Worm (Caenorhabditis elegans) whole organism, mixed stage, embryonic: Measurements from ENCODE around the gene dhs-11.

Source experiments
- M03D4.4 ChIP-seq: sonication (generic microtip); optimal IDR thresholded peaks from 2 replicates; lab custom pipeline; 2017; ENCODE audit warnings: mild to moderate bottlenecking, missing genetic modification characterization, missing compliant biosample characterization
- bed-3 ChIP-seq: fragments of 200-800 bp; sonication (Bioruptor generic); optimal IDR thresholded peaks from 3 replicates; lab custom pipeline; 2018; ENCODE audit warnings: mild to moderate bottlenecking, missing genetic modification characterization, moderate library complexity, missing compliant biosample characterization
- blmp-1 ChIP-seq: fragments of 150-350 bp; optimal IDR thresholded peaks from 2 replicates; lab custom pipeline; 2014; ENCODE audit warnings: missing biosample characterization, missing genetic modification characterization
- ceh-43 ChIP-seq: fragments of 200-800 bp; sonication (Bioruptor generic); optimal IDR thresholded peaks from 2 replicates; lab custom pipeline; 2018; ENCODE audit warnings: mild to moderate bottlenecking, missing genetic modification characterization, moderate library complexity, missing compliant biosample characterization
- ces-1 ChIP-seq: fragments of 150-350 bp; optimal IDR thresholded peaks from 2 replicates; lab custom pipeline; 2014; ENCODE audit warnings: missing biosample characterization, missing genetic modification reagents, missing genetic modification characterization
- cnd-1 ChIP-seq: fragments of 200-800 bp; sonication (Bioruptor generic); optimal IDR thresholded peaks from 2 replicates; lab custom pipeline; 2018; ENCODE audit warnings: mild to moderate bottlenecking, missing genetic modification characterization, missing compliant biosample characterization
- drap-1 ChIP-seq: fragments of 200-800 bp; sonication (Bioruptor generic); optimal IDR thresholded peaks from 3 replicates; lab custom pipeline; 2018; ENCODE audit warnings: mild to moderate bottlenecking, missing genetic modification characterization, missing compliant biosample characterization
- elt-1 ChIP-seq: sonication (generic microtip); optimal IDR thresholded peaks from 2 replicates; lab custom pipeline; 2017; ENCODE audit warnings: missing genetic modification characterization, mild to moderate bottlenecking, missing compliant biosample characterization, antibody characterized with exemption, moderate library complexity, borderline replicate concordance; ENCODE audit not compliant: insufficient read depth
- flh-1 ChIP-seq: fragments of 200-800 bp; sonication (Bioruptor generic); optimal IDR thresholded peaks from 2 replicates; lab custom pipeline; 2018; ENCODE audit warnings: mild to moderate bottlenecking, missing genetic modification characterization, moderate library complexity, missing compliant biosample characterization
- ham-2 ChIP-seq: fragments of 200-800 bp; sonication (Bioruptor generic); optimal IDR thresholded peaks from 2 replicates; lab custom pipeline; 2018; ENCODE audit warnings: mild to moderate bottlenecking, missing genetic modification characterization, missing compliant biosample characterization
- hlh-1 ChIP-seq: fragments of 150-350 bp; optimal IDR thresholded peaks from 2 replicates; lab custom pipeline; 2014; ENCODE audit warnings: missing biosample characterization, missing genetic modification reagents, missing genetic modification characterization
- lsy-2 ChIP-seq: fragments of 150-350 bp; optimal IDR thresholded peaks from 2 replicates; lab custom pipeline; 2014; ENCODE audit warnings: missing biosample characterization, missing genetic modification characterization
- mab-5 ChIP-seq: fragments of 150-350 bp; optimal IDR thresholded peaks from 2 replicates; lab custom pipeline; 2014; ENCODE audit warnings: missing biosample characterization, missing genetic modification characterization
- mep-1 ChIP-seq: fragments of 150-350 bp; optimal IDR thresholded peaks from 2 replicates; lab custom pipeline; 2017; ENCODE audit warnings: missing biosample characterization, missing genetic modification reagents, missing genetic modification characterization, inconsistent platforms
- mls-2 ChIP-seq: sonication (generic microtip); optimal IDR thresholded peaks from 2 replicates; lab custom pipeline; 2016; ENCODE audit warnings: mild to moderate bottlenecking, missing genetic modification characterization, moderate library complexity, missing compliant biosample characterization
- nhr-12 ChIP-seq: fragments of 150-350 bp; optimal IDR thresholded peaks from 2 replicates; lab custom pipeline; 2014; ENCODE audit warnings: missing biosample characterization, missing genetic modification characterization
- nhr-2 ChIP-seq: fragments of 150-350 bp; optimal IDR thresholded peaks from 2 replicates; lab custom pipeline; 2014; ENCODE audit warnings: missing biosample characterization, missing genetic modification characterization
- nhr-28 ChIP-seq: fragments of 150-350 bp; optimal IDR thresholded peaks from 2 replicates; lab custom pipeline; 2014; ENCODE audit warnings: missing biosample characterization, missing genetic modification characterization
- pha-4 ChIP-seq: fragments of 150-350 bp; optimal IDR thresholded peaks from 2 replicates; lab custom pipeline; 2018; ENCODE audit warnings: missing biosample characterization, missing genetic modification reagents, missing genetic modification characterization
- sem-2 ChIP-seq: fragments of 200-800 bp; sonication (Bioruptor generic); optimal IDR thresholded peaks from 2 replicates; lab custom pipeline; 2018; ENCODE audit warnings: mild to moderate bottlenecking, missing genetic modification characterization, missing compliant biosample characterization
- snpc-4 ChIP-seq: fragments of 150-350 bp; optimal IDR thresholded peaks from 2 replicates; lab custom pipeline; 2014; ENCODE audit warnings: missing biosample characterization, missing genetic modification characterization
- sptf-1 ChIP-seq: sonication (generic microtip); optimal IDR thresholded peaks from 2 replicates; lab custom pipeline; 2017; ENCODE audit warnings: mild to moderate bottlenecking, missing genetic modification characterization, moderate library complexity, missing compliant biosample characterization
- tbx-8 ChIP-seq: fragments of 200-800 bp; sonication (Bioruptor generic); optimal IDR thresholded peaks from 2 replicates; lab custom pipeline; 2018; ENCODE audit warnings: mild to moderate bottlenecking, missing genetic modification characterization, moderate library complexity, missing compliant biosample characterization
- unc-120 ChIP-seq: sonication (generic microtip); optimal IDR thresholded peaks from 2 replicates; lab custom pipeline; 2017; ENCODE audit warnings: missing genetic modification characterization, missing compliant biosample characterization; ENCODE audit not compliant: poor library complexity, severe bottlenecking
- unc-62 ChIP-seq: fragments of 150-350 bp; optimal IDR thresholded peaks from 2 replicates; lab custom pipeline; 2014; ENCODE audit warnings: missing biosample characterization, missing genetic modification reagents, missing genetic modification characterization
- zip-8 ChIP-seq: fragments of 150-350 bp; optimal IDR thresholded peaks from 2 replicates; lab custom pipeline; 2014; ENCODE audit warnings: missing biosample characterization, missing genetic modification characterization
- ztf-11 ChIP-seq: fragments of 150-350 bp; optimal IDR thresholded peaks from 2 replicates; lab custom pipeline; 2014; ENCODE audit warnings: missing biosample characterization, missing genetic modification characterization

The dhs-11 gene

ce11 chrIII:10612333-10612732 lies 30.3 kb downstream of the dhs-11 start, which contains the start of gene Y39A1A.24:
Gene Y39A1A.24 (plus strand): TSS chrIII:10612633.
- no peak for TF ChIP-seq unc-120 (tag; lab: Kevin White, UChicago)
- TF ChIP-seq drap-1, result no peak
- TF ChIP-seq snpc-4, result no peak
- no peak for TF ChIP-seq lsy-2 (tag; lab: Kevin White, UChicago)
- no peak for TF ChIP-seq M03D4.4 (tag; lab: Kevin White, UChicago)
- no peak for TF ChIP-seq pha-4 (tag; lab: Kevin White, UChicago)
- TF ChIP-seq, all 35 proteins: peak for 0

DNA sequence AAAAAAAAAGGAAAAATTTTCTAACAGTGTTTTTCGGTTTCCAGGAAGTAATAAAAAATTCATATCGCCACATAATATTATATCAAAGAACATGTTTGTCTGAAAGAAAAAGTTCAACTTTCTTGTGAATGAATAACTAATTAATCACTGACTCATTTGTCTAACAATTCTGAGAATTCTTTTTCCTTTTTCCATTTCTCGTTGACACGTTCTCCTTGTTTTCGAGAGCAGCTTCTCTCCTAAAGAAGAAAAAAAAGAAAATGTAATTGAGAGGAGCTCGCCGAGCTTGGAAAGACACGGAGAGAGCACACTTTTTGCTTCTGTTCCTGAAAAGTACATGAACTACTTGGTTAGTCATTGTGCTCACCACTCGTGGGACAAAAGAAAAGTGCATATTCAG lies 34.5 kb downstream of the dhs-11 start:
- no peak for TF ChIP-seq hlh-1 (tag; lab: Kevin White, UChicago)
- TF ChIP-seq unc-120 (tag; lab: Kevin White, UChicago), result no peak
- no peak for TF ChIP-seq nhr-2 (tag; lab: Kevin White, UChicago)
- no peak for TF ChIP-seq mep-1 (tag; lab: Kevin White, UChicago)
- TF ChIP-seq pha-4 (tag; lab: Kevin White, UChicago), result no peak
- no peak for TF ChIP-seq zip-8
- no peak for TF ChIP-seq snpc-4
- TF ChIP-seq blmp-1 (tag; lab: Kevin White, UChicago), result no peak
- TF ChIP-seq unc-62, result no peak
- TF ChIP-seq bed-3 (GFP tag; lab: Kevin White, UChicago), result no peak
- no peak for TF ChIP-seq nhr-12 (tag; lab: Kevin White, UChicago)
- no peak for TF ChIP-seq elt-1 (tag; lab: Kevin White, UChicago)
- no peak for TF ChIP-seq sem-2 (GFP tag; lab: Kevin White, UChicago)
- no peak for TF ChIP-seq ceh-43 (GFP tag; lab: Kevin White, UChicago)
- TF ChIP-seq, all 35 proteins: peak for 0

- TF ChIP-seq cnd-1 (no peak), ces-1 (GFP tag; lab: Kevin White, UChicago) (no peak), unc-62 (no peak), tbx-8 (GFP tag; lab: Kevin White, UChicago) (no peak), mab-5 (tag; lab: Kevin White, UChicago) (no peak), snpc-4 (no peak), pha-4 (tag; lab: Kevin White, UChicago) (no peak), nhr-28 (tag; lab: Kevin White, UChicago) (no peak), sem-2 (GFP tag; lab: Kevin White, UChicago) (no peak)
These were observed 37.6 kb downstream of the dhs-11 start, which contains the start of gene rabx-5 for ce11 chrIII:10605049-10605448. Gene rabx-5 (plus strand): TSS chrIII:10605349.

- no peak for TF ChIP-seq ztf-11
- TF ChIP-seq tbx-8 (GFP tag; lab: Kevin White, UChicago), result no peak
- no peak for TF ChIP-seq sem-2 (GFP tag; lab: Kevin White, UChicago)
- no peak for TF ChIP-seq flh-1 (GFP tag; lab: Kevin White, UChicago)
These were observed 38.3 kb downstream of the dhs-11 start for ce11 chrIII:10604325-10604724.

DNA sequence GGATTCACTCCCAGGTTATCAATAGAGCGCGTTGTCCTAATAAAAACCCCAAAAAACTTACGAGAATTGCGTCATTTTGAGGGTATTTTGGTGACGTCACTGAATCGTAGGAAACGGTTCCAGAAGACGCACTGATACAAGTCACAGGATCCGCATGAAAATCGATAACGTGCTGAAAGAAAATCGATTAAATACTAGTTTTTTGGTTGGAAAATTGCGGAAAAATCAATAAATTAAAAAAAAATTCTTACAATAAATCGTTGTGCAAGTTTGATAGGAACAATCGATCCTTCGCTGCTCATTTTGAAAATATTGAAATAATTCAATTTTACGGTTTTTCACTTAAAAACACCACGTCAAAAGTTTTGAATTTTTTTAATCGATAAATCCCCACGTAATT lies 39.4 kb downstream of the dhs-11 start, which contains the start of gene Y39A1A.2:
Gene Y39A1A.2, minus strand, starts transcription at position 319 of the 400 bp plus-strand sequence.
- TF ChIP-seq ham-2 (GFP tag; lab: Kevin White, UChicago), result no peak
- TF ChIP-seq zip-8, result peak; percentile 76

- TF ChIP-seq sptf-1, result no peak
- TF ChIP-seq nhr-2 (tag; lab: Kevin White, UChicago), result no peak
- no peak for TF ChIP-seq bed-3 (GFP tag; lab: Kevin White, UChicago)
- no peak for TF ChIP-seq snpc-4
- no peak for TF ChIP-seq tbx-8 (GFP tag; lab: Kevin White, UChicago)
- TF ChIP-seq drap-1, result no peak
- TF ChIP-seq ztf-11, result no peak
These were observed 41.8 kb downstream of the dhs-11 start for ce11 chrIII:10600894-10601293.

DNA sequence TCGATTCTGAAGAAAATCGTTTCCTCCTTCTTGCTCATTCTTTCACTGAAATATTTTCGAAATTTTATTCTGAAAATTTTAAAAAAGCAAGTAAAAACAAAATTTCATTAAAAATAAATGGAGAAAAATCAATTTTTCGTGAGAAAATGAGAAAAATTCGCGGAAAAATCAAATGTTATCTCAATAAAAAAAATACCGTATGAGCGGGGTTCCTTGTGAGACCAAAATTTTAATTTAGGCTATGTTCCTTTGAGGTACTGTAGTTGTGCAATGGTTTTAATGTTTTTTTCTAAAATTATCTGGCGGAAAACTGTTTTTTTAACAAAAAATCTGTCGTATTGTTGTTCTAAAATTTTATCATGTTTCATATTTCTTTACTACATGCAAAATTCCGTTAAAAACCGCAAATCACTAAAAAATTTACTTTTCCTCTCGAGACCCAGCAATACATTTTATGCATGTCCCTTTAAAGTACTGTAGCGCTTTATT lies 42.5 kb downstream of the dhs-11 start, which contains the start of gene epg-6:
Gene epg-6, minus strand, starts transcription at position 51 of the 489 bp plus-strand sequence.
- TF ChIP-seq flh-1 (GFP tag; lab: Kevin White, UChicago), result no peak
- TF ChIP-seq sem-2 (GFP tag; lab: Kevin White, UChicago), result no peak
- TF ChIP-seq mls-2 (tag; lab: Kevin White, UChicago), result no peak
- no peak for TF ChIP-seq blmp-1 (tag; lab: Kevin White, UChicago)
- no peak for TF ChIP-seq zip-8
- TF ChIP-seq bed-3 (GFP tag; lab: Kevin White, UChicago), result no peak
